Fruit fly (Drosophila melanogaster) whole organism, prepupa: ENCODE results near the gene CG31627.
A peak's percentile ranks its signal among the peaks of the same experiment; 100 is the strongest.

Experiments
- Blimp-1 ChIP-seq: fragments of 200-800 bp; sonication (Bioruptor generic); optimal IDR thresholded peaks from 3 replicates; lab custom pipeline; 2017; ENCODE audit warnings: missing biosample characterization, missing genetic modification characterization, mild to moderate bottlenecking, moderate library complexity, missing genetic modification reagents
- CG10669 ChIP-seq: fragments of 200-800 bp; sonication (Bioruptor generic); optimal IDR thresholded peaks from 3 replicates; lab custom pipeline; 2018; ENCODE audit warnings: missing biosample characterization, mild to moderate bottlenecking, missing genetic modification characterization, moderate library complexity
- CG11294 ChIP-seq: fragments of 200-800 bp; sonication (Bioruptor generic); IDR thresholded peaks from 2 replicates; pipeline ENCODE4 v1.3.6; 2022; ENCODE audit warnings: missing biosample characterization, missing genetic modification characterization
- CG11902 ChIP-seq: fragments of 200-800 bp; sonication (Bioruptor generic); optimal IDR thresholded peaks from 3 replicates; lab custom pipeline; 2016; ENCODE audit warnings: missing biosample characterization, missing genetic modification characterization
- CG15336 ChIP-seq: fragments of 200-800 bp; sonication (Bioruptor generic); IDR thresholded peaks from 2 replicates; pipeline ENCODE4 v1.3.6; 2022; ENCODE audit warnings: missing biosample characterization, missing genetic modification characterization
- CG16779 ChIP-seq: fragments of 200-800 bp; sonication (Bioruptor generic); optimal IDR thresholded peaks from 3 replicates; lab custom pipeline; 2017; ENCODE audit warnings: missing biosample characterization, mild to moderate bottlenecking, missing genetic modification characterization
- CG31627 ChIP-seq: fragments of 200-800 bp; sonication (Bioruptor generic); optimal IDR thresholded peaks from 3 replicates; lab custom pipeline; 2016; ENCODE audit warnings: missing biosample characterization, missing genetic modification characterization
- CG34406 ChIP-seq: fragments of 200-800 bp; sonication (Bioruptor generic); optimal IDR thresholded peaks from 3 replicates; lab custom pipeline; 2016; ENCODE audit warnings: missing biosample characterization, missing genetic modification characterization
- CG3919 ChIP-seq: fragments of 200-800 bp; sonication (Bioruptor generic); optimal IDR thresholded peaks from 3 replicates; lab custom pipeline; 2016; ENCODE audit warnings: missing biosample characterization, missing genetic modification characterization
- CG4318 ChIP-seq: fragments of 200-800 bp; sonication (Bioruptor generic); optimal IDR thresholded peaks from 3 replicates; lab custom pipeline; 2017; ENCODE audit warnings: missing biosample characterization, mild to moderate bottlenecking, missing genetic modification characterization
- CG6276 ChIP-seq: fragments of 200-800 bp; sonication (Bioruptor generic); optimal IDR thresholded peaks from 2 replicates; lab custom pipeline; 2017; ENCODE audit warnings: missing biosample characterization, mild to moderate bottlenecking, missing genetic modification characterization
- CG6792 ChIP-seq: fragments of 200-800 bp; sonication (Bioruptor generic); optimal IDR thresholded peaks from 3 replicates; lab custom pipeline; 2016; ENCODE audit warnings: missing biosample characterization, missing genetic modification characterization
- CG6854 ChIP-seq: fragments of 200-800 bp; sonication (Bioruptor generic); optimal IDR thresholded peaks from 2 replicates; lab custom pipeline; 2017; ENCODE audit warnings: missing biosample characterization, mild to moderate bottlenecking, missing genetic modification characterization
- CG7368 ChIP-seq: fragments of 200-800 bp; sonication (Bioruptor generic); optimal IDR thresholded peaks from 3 replicates; lab custom pipeline; 2016; ENCODE audit warnings: missing biosample characterization, missing genetic modification characterization
- CG8119 ChIP-seq: fragments of 200-800 bp; sonication (Bioruptor generic); IDR thresholded peaks from 3 replicates; pipeline ENCODE4 v1.3.6; 2022; ENCODE audit warnings: missing biosample characterization, missing genetic modification characterization
- CG8632 ChIP-seq: fragments of 200-800 bp; sonication (Bioruptor generic); optimal IDR thresholded peaks from 3 replicates; lab custom pipeline; 2016; ENCODE audit warnings: missing biosample characterization, missing genetic modification characterization
- CG9139 ChIP-seq: fragments of 200-800 bp; sonication (Bioruptor generic); optimal IDR thresholded peaks from 3 replicates; lab custom pipeline; 2017; ENCODE audit warnings: missing biosample characterization, mild to moderate bottlenecking, missing genetic modification characterization
- Eip75B ChIP-seq: fragments of 200-800 bp; sonication (Bioruptor generic); optimal IDR thresholded peaks from 3 replicates; lab custom pipeline; 2016; ENCODE audit warnings: missing biosample characterization, missing genetic modification characterization
- Eip78C ChIP-seq: fragments of 200-800 bp; sonication (Bioruptor generic); peaks from one replicate; lab custom pipeline; 2016; ENCODE audit warnings: missing biosample characterization, missing genetic modification characterization
- Gug ChIP-seq: fragments of 200-800 bp; sonication (Bioruptor generic); IDR thresholded peaks from 2 replicates; pipeline ENCODE4 v1.3.6; 2022; ENCODE audit warnings: missing biosample characterization, missing genetic modification characterization
- Hr39 ChIP-seq: fragments of 200-800 bp; sonication (Bioruptor generic); optimal IDR thresholded peaks from 2 replicates; lab custom pipeline; 2016; ENCODE audit warnings: missing biosample characterization, missing genetic modification characterization
- Hr4 ChIP-seq: fragments of 200-800 bp; sonication (Bioruptor generic); optimal IDR thresholded peaks from 3 replicates; lab custom pipeline; 2016; ENCODE audit warnings: missing biosample characterization, missing genetic modification characterization
- OdsH ChIP-seq: fragments of 200-800 bp; sonication (Bioruptor generic); optimal IDR thresholded peaks from 3 replicates; lab custom pipeline; 2016; ENCODE audit warnings: missing biosample characterization, missing genetic modification characterization
- Smox ChIP-seq: fragments of 200-800 bp; sonication (Bioruptor generic); optimal IDR thresholded peaks from 3 replicates; lab custom pipeline; 2016; ENCODE audit warnings: missing biosample characterization, missing genetic modification characterization
- Sox102F ChIP-seq: fragments of 200-800 bp; sonication (Bioruptor generic); optimal IDR thresholded peaks from 2 replicates; lab custom pipeline; 2016; ENCODE audit warnings: missing biosample characterization, mild to moderate bottlenecking, missing genetic modification characterization
- Sox14 ChIP-seq: fragments of 200-800 bp; sonication (Bioruptor generic); optimal IDR thresholded peaks from 3 replicates; lab custom pipeline; 2016; ENCODE audit warnings: missing biosample characterization, missing genetic modification characterization
- achi ChIP-seq: fragments of 200-800 bp; sonication (Bioruptor generic); optimal IDR thresholded peaks from 3 replicates; lab custom pipeline; 2016; ENCODE audit warnings: missing biosample characterization, missing genetic modification characterization
- acj6 ChIP-seq: fragments of 200-800 bp; sonication (Bioruptor generic); optimal IDR thresholded peaks from 3 replicates; lab custom pipeline; 2016; ENCODE audit warnings: missing biosample characterization, missing genetic modification characterization
- dsx ChIP-seq: fragments of 200-800 bp; optimal IDR thresholded peaks from 3 replicates; lab custom pipeline; 2019; ENCODE audit warnings: missing biosample characterization, mild to moderate bottlenecking, missing genetic modification characterization, moderate library complexity; ENCODE audit not compliant: poor library complexity, severe bottlenecking
- eg ChIP-seq: fragments of 200-800 bp; sonication (Bioruptor generic); IDR thresholded peaks from 3 replicates; pipeline ENCODE4 v1.3.6; 2022; ENCODE audit warnings: missing biosample characterization, missing genetic modification characterization
- fd85E ChIP-seq: fragments of 200-800 bp; sonication (Bioruptor generic); optimal IDR thresholded peaks from 3 replicates; lab custom pipeline; 2016; ENCODE audit warnings: missing biosample characterization, missing genetic modification characterization
- fkh ChIP-seq: fragments of 200-800 bp; sonication (Bioruptor generic); optimal IDR thresholded peaks from 3 replicates; lab custom pipeline; 2017; ENCODE audit warnings: missing biosample characterization, mild to moderate bottlenecking, missing genetic modification characterization, moderate library complexity
- net ChIP-seq: fragments of 200-800 bp; sonication (Bioruptor generic); optimal IDR thresholded peaks from 3 replicates; lab custom pipeline; 2016; ENCODE audit warnings: missing biosample characterization, missing genetic modification characterization
- pdm3 ChIP-seq: fragments of 200-800 bp; sonication (Bioruptor generic); optimal IDR thresholded peaks from 3 replicates; lab custom pipeline; 2016; ENCODE audit warnings: missing biosample characterization, missing genetic modification characterization
- spab ChIP-seq: fragments of 200-800 bp; sonication (Bioruptor generic); optimal IDR thresholded peaks from 2 replicates; lab custom pipeline; 2017; ENCODE audit warnings: missing biosample characterization, mild to moderate bottlenecking, missing genetic modification characterization, missing genetic modification reagents
- topi ChIP-seq: fragments of 200-800 bp; sonication (Bioruptor generic); optimal IDR thresholded peaks from 3 replicates; lab custom pipeline; 2016; ENCODE audit warnings: missing biosample characterization, missing genetic modification characterization
- vri ChIP-seq: fragments of 200-800 bp; sonication (Bioruptor generic); optimal IDR thresholded peaks from 3 replicates; lab custom pipeline; 2016; ENCODE audit warnings: missing biosample characterization, mild to moderate bottlenecking, missing genetic modification characterization

Gene CG31627

dm6 chr2L:21197178-21197577, 24.2 kb downstream of the CG31627 start (continued):
- TF ChIP-seq CG8632 (no peak), pdm3 (peak; percentile 21), Eip78C (GFP tag; lab: Kevin White, UChicago) (peak; percentile 78), achi (GFP tag; lab: Kevin White, UChicago) (peak; percentile 35), fd85E (GFP tag; lab: Kevin White, UChicago) (no peak), spab (GFP tag; lab: Kevin White, UChicago) (no peak), Smox (peak; percentile 29), dsx (GFP tag; lab: Kevin White, UChicago) (no peak), CG16779 (tag; lab: Kevin White, UChicago) (no peak), Hr39 (GFP tag; lab: Kevin White, UChicago) (no peak), acj6 (peak; percentile 35), CG31627 (GFP tag; lab: Kevin White, UChicago) (peak; percentile 3)

- TF ChIP-seq Sox102F (no peak), CG34406 (GFP tag; lab: Kevin White, UChicago) (no peak), CG6276 (GFP tag; lab: Kevin White, UChicago) (peak; percentile 14), CG15336 (GFP tag; lab: Robert Waterston, UW) (0 out of 2 replicates have a peak, but pooled peaks have one; percentile 18), fkh (peak; percentile 68), CG8119 (GFP tag; lab: Robert Waterston, UW) (0 out of 3 replicates have a peak, but pooled peaks have one; percentile 31), CG3919 (GFP tag; lab: Kevin White, UChicago) (no peak)
Observed at dm6 chr2L:21198633-21199264, 25.7 kb downstream of the CG31627 start, which contains the start of gene Ret. Gene Ret, minus strand, starts transcription at chr2L:21198762.

dm6 chr2L:21200275-21200674, 27.3 kb downstream of the CG31627 start, which contains the start of gene CG31624:
Gene CG31624, minus strand, starts transcription at chr2L:21200375.
- TF ChIP-seq CG11294 (GFP tag; lab: Robert Waterston, UW) (no peak), CG7368 (GFP tag; lab: Kevin White, UChicago) (no peak), Blimp-1 (GFP tag; lab: Kevin White, UChicago) (no peak), CG10669 (GFP tag; lab: Kevin White, UChicago) (no peak), net (GFP tag; lab: Kevin White, UChicago) (no peak), CG6792 (GFP tag; lab: Kevin White, UChicago) (no peak), CG11902 (no peak), eg (GFP tag; lab: Robert Waterston, UW) (no peak), Hr4 (no peak), CG6854 (no peak), CG9139 (GFP tag; lab: Kevin White, UChicago) (no peak), Smox (no peak), OdsH (GFP tag; lab: Kevin White, UChicago) (no peak), CG4318 (GFP tag; lab: Kevin White, UChicago) (no peak), Eip75B (no peak), Sox14 (no peak), CG34406 (GFP tag; lab: Kevin White, UChicago) (no peak)

- TF ChIP-seq achi (GFP tag; lab: Kevin White, UChicago) (no peak), Gug (GFP tag; lab: Robert Waterston, UW) (no peak), net (GFP tag; lab: Kevin White, UChicago) (no peak), CG8632 (no peak), topi (GFP tag; lab: Kevin White, UChicago) (no peak), CG7368 (GFP tag; lab: Kevin White, UChicago) (no peak), vri (GFP tag; lab: Kevin White, UChicago) (no peak)
Observed at dm6 chr2L:21202702-21203101, 29.7 kb downstream of the CG31627 start, which contains the start of gene CG31988. Gene CG31988, minus strand, starts transcription at chr2L:21202802.
